Worm (Caenorhabditis elegans) whole organism, L4/young adult: ENCODE results near the gene Y47D7A.19.

Source experiments
- W03F9.2 ChIP-seq: fragments of 150-350 bp; optimal IDR thresholded peaks from 2 replicates; lab custom pipeline; 2014; ENCODE audit warnings: missing biosample characterization, missing genetic modification characterization
- dao-5 ChIP-seq: sonication (generic microtip); optimal IDR thresholded peaks from 2 replicates; lab custom pipeline; 2016; ENCODE audit warnings: missing genotype, missing genetic modification characterization, moderate library complexity, missing compliant biosample characterization
- him-1 ChIP-seq: sonication (generic microtip); optimal IDR thresholded peaks from 2 replicates; lab custom pipeline; 2016; ENCODE audit warnings: missing genotype, missing genetic modification reagents, missing genetic modification characterization, missing compliant biosample characterization

DNA sequence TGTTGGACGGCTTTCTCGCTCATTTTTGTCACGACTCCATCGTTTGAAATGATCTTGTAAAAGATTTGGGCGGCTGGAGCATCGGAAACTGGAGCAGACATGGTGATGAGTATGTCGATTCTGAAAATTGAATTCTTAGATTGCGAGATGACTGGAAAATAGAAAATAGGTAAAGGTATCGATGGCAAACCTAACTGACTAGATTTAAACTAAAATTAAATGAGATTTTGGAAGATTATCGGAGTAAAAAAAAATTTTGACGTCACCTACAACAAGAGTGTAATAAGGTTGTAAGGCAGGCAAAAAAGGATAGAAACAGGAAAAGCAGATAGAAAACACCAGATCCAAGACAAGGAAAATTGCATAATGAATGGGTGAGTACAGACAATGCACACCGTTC is 2.7 kb upstream of the Y47D7A.19 start, which contains the start of gene skr-14:
- TF ChIP-seq him-1 (no peak), dao-5 (no peak), W03F9.2 (no peak)
